Fruit fly (Drosophila melanogaster): ENCODE data around the gene COX7A.

Gene COX7A

DNA sequence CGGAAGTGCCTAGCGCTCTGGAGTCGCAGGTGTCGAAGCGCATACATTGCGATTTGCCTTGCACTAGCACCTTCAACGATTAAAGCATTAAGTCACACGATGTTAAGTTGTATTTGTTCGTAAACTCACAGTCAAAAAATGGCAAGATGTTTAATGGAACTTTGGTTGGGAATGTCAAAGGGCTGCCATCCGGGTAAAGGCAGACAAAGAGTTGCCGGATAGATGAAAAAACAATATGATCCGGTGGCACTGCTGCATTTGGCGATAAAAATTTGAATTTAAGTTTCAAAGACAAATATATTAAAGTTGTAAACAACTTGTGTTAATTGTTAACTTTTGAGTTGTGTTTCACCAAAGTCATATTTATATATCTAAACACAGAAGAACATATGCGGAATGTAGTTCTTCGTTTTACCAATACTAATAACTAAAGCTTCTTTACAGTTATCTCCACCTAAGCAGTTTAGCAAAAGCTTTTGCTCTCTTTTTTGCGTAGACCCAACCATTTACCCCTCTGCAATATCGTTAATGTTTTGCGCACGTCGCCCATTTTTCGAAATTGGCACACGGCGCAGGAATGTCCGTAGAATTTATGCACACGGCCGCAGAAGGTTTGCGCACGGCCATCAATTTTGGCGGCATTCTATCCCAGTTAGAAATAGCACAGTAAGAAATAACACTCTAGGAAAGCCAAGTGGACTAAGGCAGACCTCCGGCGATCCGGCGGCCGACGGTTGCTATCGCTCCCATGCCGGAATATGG lies 24.3 kb downstream of the COX7A start, which contains the start of gene Coq2:
Gene Coq2 (minus strand): TSS at position 200 of the 762 bp plus-strand sequence.
- peak; percentile 48 to 60 for TF ChIP-seq CTCF (optimal IDR thresholded peaks at IDR 0.05)
- no peak for TF ChIP-seq CG8478 (optimal IDR thresholded peaks at IDR 0.05)

DNA sequence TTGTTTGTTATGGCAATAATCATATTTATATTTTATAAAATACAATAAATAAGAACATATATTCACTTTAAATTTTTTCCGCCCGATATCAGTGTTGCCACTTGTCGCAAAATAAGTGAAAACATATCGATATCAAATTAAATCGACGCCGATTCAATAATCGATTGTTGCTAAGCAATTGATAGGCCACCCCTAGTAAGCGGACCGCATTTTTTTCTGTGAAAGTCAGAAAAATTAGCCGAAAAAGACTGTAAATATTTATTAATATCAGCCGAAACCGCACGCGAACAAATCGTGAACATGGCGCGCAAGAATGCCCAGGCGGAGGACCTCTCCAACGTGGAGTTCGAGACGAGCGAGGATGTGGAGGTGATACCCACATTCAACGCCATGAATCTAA lies 27.8 kb downstream of the COX7A start, which contains the start of gene CG7483:
Gene CG7483 (plus strand): TSS at position 171 of the 400 bp plus-strand sequence.
- TF ChIP-seq CTCF (optimal IDR thresholded peaks at IDR 0.05) (no peak), CG8478 (optimal IDR thresholded peaks at IDR 0.05) (no peak)

DNA sequence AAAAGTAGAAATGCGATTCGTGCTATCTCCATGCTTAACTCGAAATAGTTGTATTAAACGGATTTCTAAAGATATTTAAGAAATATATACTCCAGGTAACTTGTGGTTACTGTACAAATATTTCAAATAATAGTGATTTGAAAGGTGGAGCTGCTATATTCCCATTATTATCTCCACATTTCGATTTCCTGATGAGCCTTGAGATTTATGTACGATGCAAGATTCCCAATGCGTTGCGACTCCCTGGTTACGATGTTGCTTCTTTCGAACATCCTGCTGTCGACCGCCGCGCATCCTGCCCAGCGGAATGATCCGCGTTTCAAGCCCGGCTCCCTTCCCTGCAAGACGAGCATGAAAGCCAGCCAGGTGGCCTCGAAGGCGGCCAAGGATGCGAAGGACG lies 28.8 kb downstream of the COX7A start, which contains the start of the genes CG11694 and CG11698:
Gene CG11694 (minus strand): TSS at position 101 of the 400 bp plus-strand sequence.
Gene CG11698 (plus strand): TSS at position 152 of the 400 bp plus-strand sequence.
- TF ChIP-seq CG8478 (optimal IDR thresholded peaks at IDR 0.05), result no peak
- no peak for TF ChIP-seq CTCF (optimal IDR thresholded peaks at IDR 0.05)

DNA sequence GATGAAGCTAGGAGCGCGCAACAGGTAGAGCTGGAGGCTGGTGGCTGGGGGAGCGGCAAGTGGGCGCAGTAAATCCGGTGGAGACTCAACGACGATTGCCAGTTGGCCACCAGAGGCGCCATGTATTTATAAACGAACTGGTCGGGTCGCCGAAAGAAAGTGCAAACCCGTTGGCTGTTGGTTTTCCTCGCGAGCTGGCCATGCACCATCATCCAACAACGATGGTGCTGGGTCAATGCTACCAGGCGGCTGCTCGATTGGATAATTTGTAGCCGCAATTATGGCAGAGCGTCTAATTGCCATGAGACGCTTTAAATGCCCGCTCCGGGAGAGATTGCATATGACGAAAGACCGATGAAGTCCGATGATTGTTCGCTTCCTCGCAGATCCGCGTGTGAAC lies 30.2 kb downstream of the COX7A start, which contains the start of gene CG11693:
Gene CG11693 (minus strand): TSS at position 101 of the 400 bp plus-strand sequence.
- TF ChIP-seq CTCF (optimal IDR thresholded peaks at IDR 0.05) (no peak), CG8478 (optimal IDR thresholded peaks at IDR 0.05) (no peak)

DNA sequence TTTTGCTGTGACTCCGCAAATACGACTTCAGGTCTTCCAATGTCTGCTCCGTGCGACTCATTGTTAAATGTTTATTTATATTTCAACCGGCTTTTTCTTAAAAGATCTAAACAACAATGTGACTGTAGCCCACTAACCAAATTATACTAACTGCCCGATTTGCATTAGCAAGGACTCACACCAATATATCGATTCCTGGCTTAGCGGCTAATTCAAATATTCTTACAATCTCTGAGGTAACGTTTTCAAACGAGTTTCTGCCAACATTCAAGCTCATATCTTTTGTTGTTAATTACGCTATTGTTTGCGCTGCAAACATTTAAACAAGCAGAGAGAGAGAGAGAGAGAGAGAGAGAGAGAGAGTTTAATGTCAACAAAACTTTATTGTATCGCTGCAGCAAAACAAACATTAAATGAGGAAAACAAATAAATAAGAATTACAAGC lies 32.3 kb downstream of the COX7A start, which contains the start of gene tex:
Gene tex (minus strand): TSS at position 131 of the 445 bp plus-strand sequence.
- TF ChIP-seq CG8478 (optimal IDR thresholded peaks at IDR 0.05) (no peak), CTCF (optimal IDR thresholded peaks at IDR 0.05) (no peak)

DNA sequence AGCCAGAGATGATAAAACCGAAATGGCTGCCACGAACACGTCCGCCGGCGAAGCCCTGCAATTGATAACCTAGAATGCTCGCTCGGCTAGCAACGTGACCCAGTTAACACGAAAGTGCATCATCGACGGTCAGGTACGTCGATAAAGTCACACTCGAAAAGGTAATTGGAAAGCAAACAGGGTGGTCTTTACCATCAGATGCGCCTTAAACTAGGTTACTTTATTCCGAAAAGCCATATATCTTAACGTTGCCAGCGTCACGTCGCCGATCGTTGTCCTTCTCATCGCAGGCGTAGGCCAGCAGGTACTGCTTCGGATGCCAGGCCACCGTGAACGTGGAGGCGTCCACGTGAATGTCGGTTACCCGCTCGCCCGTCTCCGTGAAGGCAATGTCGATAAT lies 33.6 kb downstream of the COX7A start:
- TF ChIP-seq CTCF (optimal IDR thresholded peaks at IDR 0.05) (no peak), CG8478 (optimal IDR thresholded peaks at IDR 0.05) (no peak)

DNA sequence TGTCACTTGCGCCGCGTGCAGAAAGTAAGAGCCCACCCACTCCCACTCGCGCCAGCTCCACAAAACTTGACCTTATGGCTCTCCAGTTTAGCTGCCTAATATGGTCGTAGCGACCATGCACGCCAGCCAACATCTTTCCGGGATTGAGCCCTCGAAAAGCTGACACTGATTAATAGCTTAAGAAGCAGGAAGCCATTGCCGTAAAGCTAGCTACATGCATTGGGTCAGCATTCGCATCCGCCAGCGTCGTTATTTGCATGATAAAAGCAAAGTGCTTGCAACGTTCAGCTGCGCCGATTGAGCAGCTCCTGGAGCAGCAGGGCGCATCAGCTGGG lies 33.9 kb downstream of the COX7A start:
- TF ChIP-seq CG8478 (optimal IDR thresholded peaks at IDR 0.05) (no peak), CTCF (optimal IDR thresholded peaks at IDR 0.05) (no peak)

DNA sequence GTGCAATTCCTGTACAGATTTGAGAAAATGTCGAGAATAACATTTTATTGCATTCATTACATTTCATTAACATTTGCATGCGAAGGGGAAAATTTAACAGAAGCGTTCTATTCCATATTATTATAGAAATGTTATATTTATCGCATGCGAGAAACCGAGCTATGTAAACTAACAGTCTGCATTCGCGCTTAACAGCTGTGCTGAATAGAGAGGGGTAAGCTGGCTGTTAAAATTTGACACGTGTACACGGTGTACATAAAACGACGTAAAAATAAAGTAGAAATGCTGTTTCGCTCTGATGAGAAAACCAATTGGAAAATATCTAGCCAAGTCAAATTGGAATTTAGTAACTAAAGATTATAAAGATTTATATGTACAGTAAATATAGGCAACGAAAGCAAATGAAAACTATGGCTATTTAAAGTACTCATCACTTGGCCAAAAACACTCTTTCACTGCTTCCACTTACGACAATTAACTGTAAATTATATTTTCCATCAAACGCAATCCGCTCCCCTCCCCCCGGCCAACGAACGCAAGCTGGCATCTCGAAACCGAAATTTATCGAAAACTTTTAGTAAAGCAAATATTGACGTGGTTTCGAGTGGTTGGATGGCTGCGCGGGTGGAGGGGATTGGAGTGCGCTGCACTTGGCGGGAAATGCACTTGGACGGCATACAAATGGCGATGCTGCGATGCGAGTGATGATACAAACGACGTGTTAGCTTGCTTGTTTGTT lies 34.5 kb downstream of the COX7A start:
- TF ChIP-seq CG8478 (optimal IDR thresholded peaks at IDR 0.05) (no peak), CTCF (optimal IDR thresholded peaks at IDR 0.05) (peak; percentile 20 to 50)

DNA sequence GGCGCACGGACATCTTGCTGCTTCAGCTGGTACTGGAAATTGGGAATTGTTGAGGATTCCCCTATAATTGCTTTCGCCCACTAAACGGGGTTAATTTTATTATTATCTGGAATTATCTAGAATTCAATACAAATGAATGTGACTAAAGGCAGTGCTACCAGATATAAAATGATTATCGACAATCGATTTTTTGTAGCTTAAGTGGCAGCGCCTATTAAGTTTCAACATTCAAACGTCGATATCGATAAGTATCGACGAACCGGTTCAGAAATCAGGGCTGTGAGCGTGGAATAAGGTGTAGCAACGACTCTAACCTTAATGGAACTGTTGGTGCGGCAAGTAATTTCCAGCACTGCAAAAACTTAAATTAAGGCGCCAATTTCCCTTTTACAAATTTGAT lies 35.7 kb downstream of the COX7A start, which contains the start of gene Sgt1:
Gene Sgt1 (minus strand): TSS at position 165 of the 400 bp plus-strand sequence.
- TF ChIP-seq CG8478 (optimal IDR thresholded peaks at IDR 0.05) (no peak), CTCF (optimal IDR thresholded peaks at IDR 0.05) (peak; percentile 34 to 63)

DNA sequence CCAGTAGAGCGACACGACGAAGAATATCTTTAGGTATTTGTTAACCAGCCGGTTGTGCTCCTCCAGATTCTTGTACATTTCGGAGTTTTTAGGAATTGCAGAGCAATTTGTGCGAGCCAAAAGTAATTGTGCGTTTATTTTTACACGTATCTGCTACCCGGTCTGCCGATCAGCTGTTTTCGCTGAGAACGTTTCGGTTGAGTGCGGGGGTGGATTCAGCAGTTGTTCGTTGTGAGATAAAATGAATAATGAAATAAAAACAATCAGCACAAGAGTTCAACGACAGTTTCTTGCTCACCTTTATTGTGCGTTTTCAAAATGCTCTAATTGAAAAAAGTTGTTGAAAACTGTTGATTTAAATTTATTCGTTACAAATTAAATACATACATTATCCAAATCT lies 37.0 kb downstream of the COX7A start, which contains the start of gene nac:
Gene nac (minus strand): TSS at position 176 of the 400 bp plus-strand sequence.
- TF ChIP-seq CTCF (optimal IDR thresholded peaks at IDR 0.05) (no peak), CG8478 (optimal IDR thresholded peaks at IDR 0.05) (no peak)

DNA sequence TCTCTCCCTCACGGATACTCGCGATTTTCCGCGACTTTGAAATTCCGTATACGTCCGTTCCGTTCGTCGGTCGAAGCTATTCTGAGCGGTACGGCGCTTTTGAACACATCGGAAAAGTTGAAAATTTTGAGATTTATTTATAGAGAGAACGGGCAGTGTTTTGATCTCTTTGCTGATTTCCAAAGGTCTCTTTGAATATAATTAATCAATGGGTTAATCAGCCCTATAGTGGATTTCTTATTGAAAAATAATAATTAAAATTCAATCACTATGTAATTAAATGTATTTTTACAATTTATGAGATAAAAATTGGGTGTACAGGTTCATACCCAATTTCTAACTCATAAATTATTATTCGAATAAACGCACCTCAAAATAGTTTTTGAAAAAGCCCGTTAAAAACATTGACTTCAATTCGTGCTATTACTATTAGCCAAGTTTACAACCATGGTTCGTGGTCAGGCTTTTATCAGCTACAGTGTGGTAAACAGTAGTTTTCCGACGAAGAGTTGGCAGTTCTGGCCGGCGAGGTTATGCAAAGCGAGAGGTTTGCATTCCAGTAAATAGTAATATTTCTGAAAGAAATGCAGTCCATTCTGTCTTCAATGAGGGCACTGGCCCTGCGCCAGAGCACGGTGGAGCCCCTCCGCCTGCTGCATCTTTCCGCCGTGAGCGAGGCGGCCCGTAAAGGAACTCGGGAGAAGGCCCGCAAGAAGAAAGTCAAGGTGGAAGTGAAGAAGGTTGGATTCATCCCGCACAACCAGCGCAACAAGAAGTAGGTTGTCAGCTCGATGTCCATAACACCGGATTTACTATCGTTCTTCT lies 39.7 kb downstream of the COX7A start, which contains the start of the genes CG9626 and mRpL1:
Gene CG9626 (minus strand): TSS at position 51 of the 825 bp plus-strand sequence.
Gene mRpL1 (plus strand): TSS at position 513 of the 825 bp plus-strand sequence.
- no peak for TF ChIP-seq CG8478 (optimal IDR thresholded peaks at IDR 0.05)
- peak; percentile 70 to 78 for TF ChIP-seq CTCF (optimal IDR thresholded peaks at IDR 0.05)

DNA sequence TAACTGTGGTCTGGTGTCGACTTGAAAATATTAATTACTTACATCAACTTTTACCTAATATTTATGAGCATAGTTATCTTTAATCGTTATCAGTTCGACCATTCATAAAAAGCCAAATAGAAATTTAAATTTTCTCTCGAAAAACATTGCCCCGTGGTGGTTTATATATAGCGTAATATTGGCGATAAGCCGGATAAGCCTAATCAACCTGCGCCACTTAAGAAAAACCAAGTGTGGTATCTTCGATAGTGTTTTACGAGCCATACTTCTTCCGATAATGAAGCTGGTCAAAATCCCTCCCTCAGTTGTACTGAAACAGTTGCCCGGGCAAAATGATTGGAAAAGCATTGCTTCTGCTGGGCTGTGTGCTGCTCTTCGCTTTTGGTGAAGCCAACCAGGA lies 48.8 kb downstream of the COX7A start, which contains the start of gene CG31463:
Gene CG31463 (plus strand): TSS at position 302 of the 400 bp plus-strand sequence.
- TF ChIP-seq CG8478 (optimal IDR thresholded peaks at IDR 0.05), result no peak
- TF ChIP-seq CTCF (optimal IDR thresholded peaks at IDR 0.05), result no peak

DNA sequence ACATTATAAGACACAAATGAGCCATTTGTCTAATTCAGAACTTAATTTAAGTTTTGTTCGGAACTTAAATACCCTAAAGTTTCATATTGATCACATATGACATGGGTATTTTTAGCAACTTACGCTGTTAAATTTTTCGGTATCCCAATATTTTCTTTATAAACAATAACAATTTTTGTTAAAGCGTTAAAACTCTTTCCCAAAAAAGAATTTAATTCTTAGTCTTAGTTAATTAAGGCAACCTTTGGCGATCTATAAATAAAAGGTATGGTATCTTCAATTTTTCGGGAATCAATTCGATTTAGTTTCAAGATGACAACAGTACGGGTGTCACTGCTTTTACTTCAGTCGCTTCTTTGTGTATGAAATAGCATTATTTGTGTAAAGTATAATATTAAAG lies 49.9 kb downstream of the COX7A start, which contains the start of gene CG31464:
Gene CG31464 (plus strand): TSS at position 301 of the 400 bp plus-strand sequence.
- no peak for TF ChIP-seq CG8478 (optimal IDR thresholded peaks at IDR 0.05)

DNA sequence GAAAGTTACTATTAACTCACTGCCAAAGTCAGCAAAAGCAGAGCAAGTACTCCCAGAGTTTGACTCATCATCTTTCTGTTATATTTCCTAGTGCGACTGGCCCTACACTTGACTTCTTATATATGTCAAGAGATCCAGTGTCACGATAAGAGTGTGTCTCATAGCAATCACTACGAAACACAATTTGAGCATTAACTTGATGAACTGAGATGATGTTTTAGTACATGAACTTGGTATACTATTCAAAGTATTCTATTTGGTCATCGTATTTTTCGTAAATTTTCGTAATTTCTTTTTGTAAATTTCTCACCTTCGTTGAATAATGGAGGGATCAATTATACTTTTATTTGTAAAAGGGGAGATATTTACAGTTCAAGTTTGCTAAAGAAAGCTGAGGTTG lies 50.4 kb downstream of the COX7A start, which contains the start of gene CG11672:
Gene CG11672 (minus strand): TSS at position 101 of the 400 bp plus-strand sequence.
- TF ChIP-seq CG8478 (optimal IDR thresholded peaks at IDR 0.05) (no peak), CTCF (optimal IDR thresholded peaks at IDR 0.05) (no peak)
